Fruit fly (Drosophila melanogaster): ENCODE results near the gene CG17746.

dm6 chr3L:3259703-3260102 lies 20.3 kb upstream of the CG17746 start:
- peak; percentile 79 to 89 for TF ChIP-seq salr (GFP tag; optimal IDR thresholded peaks at IDR 0.05)
- TF ChIP-seq Sox102F (GFP tag; optimal IDR thresholded peaks at IDR 0.05), result peak; percentile 83
- TF ChIP-seq topi (GFP tag; optimal IDR thresholded peaks at IDR 0.05), result peak; percentile 87
- peak; percentile 86 for TF ChIP-seq Sox14 (GFP tag; optimal IDR thresholded peaks at IDR 0.05)
- peak; percentile 81 for TF ChIP-seq CG8319 (GFP tag; optimal IDR thresholded peaks at IDR 0.05)
